Fruit fly (Drosophila melanogaster) whole organism, wandering third instar larva: ENCODE measurements around the gene CG8476.

ENCODE experiments used
- Abd-B ChIP-seq: fragments of >200 bp; optimal IDR thresholded peaks from 2 replicates; lab custom pipeline; 2017; ENCODE audit warnings: missing biosample characterization, missing genetic modification characterization
- CG32264 ChIP-seq: fragments of 200-800 bp; sonication (Bioruptor generic); optimal IDR thresholded peaks from 2 replicates; lab custom pipeline; 2016; ENCODE audit warnings: missing biosample characterization, missing genetic modification characterization
- CrebA ChIP-seq: fragments of 200-800 bp; sonication (Bioruptor generic); optimal IDR thresholded peaks from 2 replicates; lab custom pipeline; 2016; ENCODE audit warnings: missing biosample characterization, mild to moderate bottlenecking, missing genetic modification characterization, borderline replicate concordance
- Dfd ChIP-seq: fragments of >200 bp; optimal IDR thresholded peaks from 2 replicates; lab custom pipeline; 2017; ENCODE audit warnings: missing biosample characterization, missing genetic modification characterization
- Dif ChIP-seq: fragments of 200-275, 200-300 bp; sonication (Bioruptor generic); optimal IDR thresholded peaks from 2 replicates; lab custom pipeline; 2018; ENCODE audit warnings: missing biosample characterization, missing genetic modification characterization; ENCODE audit not compliant: partially characterized antibody
- GATAd ChIP-seq: sonication (Bioruptor generic); optimal IDR thresholded peaks from 2 replicates; lab custom pipeline; 2016; ENCODE audit warnings: missing biosample characterization, missing genetic modification characterization
- HLH106 ChIP-seq: fragments of 200-800 bp; optimal IDR thresholded peaks from 3 replicates; lab custom pipeline; 2019; ENCODE audit warnings: missing biosample characterization, mild to moderate bottlenecking, missing genetic modification characterization, moderate library complexity
- Hr78 ChIP-seq: fragments of >200 bp; optimal IDR thresholded peaks from 2 replicates; lab custom pipeline; 2017; ENCODE audit warnings: missing biosample characterization, missing genetic modification characterization
- Hr83 ChIP-seq: fragments of 200-300 bp; sonication (Bioruptor generic); optimal IDR thresholded peaks from 2 replicates; lab custom pipeline; 2016; ENCODE audit warnings: missing biosample characterization, mild to moderate bottlenecking, missing genetic modification characterization, moderate library complexity; ENCODE audit not compliant: poor library complexity, severe bottlenecking
- Mio ChIP-seq: sonication (Bioruptor generic); optimal IDR thresholded peaks from 2 replicates; lab custom pipeline; 2016; ENCODE audit warnings: missing biosample characterization, missing genetic modification characterization
- Myc ChIP-seq: fragments of >200 bp; optimal IDR thresholded peaks from 2 replicates; lab custom pipeline; 2017
- N ChIP-seq: fragments of >200 bp; optimal IDR thresholded peaks from 2 replicates; lab custom pipeline; 2018; ENCODE audit warnings: missing biosample characterization, missing external identifiers, missing genetic modification characterization
- OdsH ChIP-seq: fragments of 200-800 bp; sonication (Bioruptor generic); optimal IDR thresholded peaks from 2 replicates; lab custom pipeline; 2016; ENCODE audit warnings: missing biosample characterization, mild to moderate bottlenecking, missing genetic modification characterization
- Rel ChIP-seq, 2 experiments: fragments of 200-800 bp; sonication (Bioruptor generic) in 1 of 2; optimal IDR thresholded peaks; 2 replicates in 1 of 2; 3 replicates in 1 of 2; lab custom pipeline; 2016 to 2019; ENCODE audit warnings: mild to moderate bottlenecking in 2 of 2, missing biosample characterization in 2 of 2, missing genetic modification characterization in 2 of 2, moderate library complexity in 1 of 2
- Sp1 ChIP-seq: fragments of 200-800 bp; sonication (Bioruptor generic); optimal IDR thresholded peaks from 3 replicates; lab custom pipeline; 2019; ENCODE audit warnings: missing biosample characterization, mild to moderate bottlenecking, missing genetic modification characterization, moderate library complexity
- Vsx2 ChIP-seq: fragments of 200-300, 225-300 bp; sonication (Bioruptor generic); optimal IDR thresholded peaks from 2 replicates; lab custom pipeline; 2018; ENCODE audit warnings: missing biosample characterization, missing genetic modification characterization; ENCODE audit not compliant: partially characterized antibody
- br ChIP-seq: fragments of 200-800 bp; sonication (Bioruptor generic); optimal IDR thresholded peaks from 2 replicates; lab custom pipeline; 2016; ENCODE audit warnings: missing biosample characterization, missing genetic modification characterization
- brk ChIP-seq: fragments of 200-800 bp; sonication (Bioruptor generic); optimal IDR thresholded peaks from 2 replicates; lab custom pipeline; 2016; ENCODE audit warnings: missing biosample characterization, mild to moderate bottlenecking, missing genetic modification characterization
- dl ChIP-seq, 2 experiments: fragments of 175-275, 200-275 bp in 1 of 2; fragments of 200-275 bp in 1 of 2; sonication (Bioruptor generic); optimal IDR thresholded peaks; lab custom pipeline; 2018; ENCODE audit warnings: mild to moderate bottlenecking in 2 of 2, missing biosample characterization in 2 of 2, missing genetic modification characterization in 2 of 2, moderate library complexity in 2 of 2; ENCODE audit not compliant: partially characterized antibody in 2 of 2, insufficient read depth in 1 of 2
- dsf ChIP-seq: sonication (Bioruptor generic); optimal IDR thresholded peaks from 2 replicates; lab custom pipeline; 2016; ENCODE audit warnings: missing biosample characterization, missing genetic modification characterization, borderline replicate concordance
- ey ChIP-seq: fragments of 200-800 bp; sonication (Bioruptor generic); optimal IDR thresholded peaks from 2 replicates; lab custom pipeline; 2016; ENCODE audit warnings: missing biosample characterization, missing genetic modification characterization
- foxo ChIP-seq, 2 experiments: fragments of 200-800 bp; sonication (Bioruptor generic); optimal IDR thresholded peaks; 2 replicates in 1 of 2; 3 replicates in 1 of 2; lab custom pipeline; 2016 to 2017; ENCODE audit warnings: missing biosample characterization in 2 of 2, missing genetic modification characterization in 2 of 2
- fru ChIP-seq: fragments of 200-800 bp; sonication (Bioruptor generic); optimal IDR thresholded peaks from 3 replicates; lab custom pipeline; 2016; ENCODE audit warnings: missing biosample characterization, mild to moderate bottlenecking, missing genetic modification characterization
- h ChIP-seq: fragments of 200-800 bp; sonication (Bioruptor generic); optimal IDR thresholded peaks from 3 replicates; lab custom pipeline; 2016; ENCODE audit warnings: missing biosample characterization, mild to moderate bottlenecking, missing genetic modification characterization
- pan ChIP-seq: fragments of >200 bp; optimal IDR thresholded peaks from 2 replicates; lab custom pipeline; 2017
- psq ChIP-seq: fragments of 200-800 bp; sonication (Bioruptor generic); optimal IDR thresholded peaks from 3 replicates; lab custom pipeline; 2017; ENCODE audit warnings: missing biosample characterization, mild to moderate bottlenecking, missing genetic modification characterization, moderate library complexity
- rgr ChIP-seq: fragments of 200-800 bp; sonication (Bioruptor generic); optimal IDR thresholded peaks from 3 replicates; lab custom pipeline; 2016; ENCODE audit warnings: missing biosample characterization, mild to moderate bottlenecking, missing genetic modification characterization
- sage ChIP-seq: fragments of 200-800 bp; sonication (Bioruptor generic); optimal IDR thresholded peaks from 2 replicates; lab custom pipeline; 2016; ENCODE audit warnings: missing biosample characterization, mild to moderate bottlenecking, missing genetic modification characterization
- usp ChIP-seq: fragments of >200 bp; optimal IDR thresholded peaks from 2 replicates; lab custom pipeline; 2017; ENCODE audit warnings: missing biosample characterization, missing genetic modification characterization
- woc ChIP-seq: sonication (Bioruptor generic); optimal IDR thresholded peaks from 2 replicates; lab custom pipeline; 2016; ENCODE audit warnings: missing biosample characterization, mild to moderate bottlenecking, missing genetic modification characterization

CG8476 gene

DNA sequence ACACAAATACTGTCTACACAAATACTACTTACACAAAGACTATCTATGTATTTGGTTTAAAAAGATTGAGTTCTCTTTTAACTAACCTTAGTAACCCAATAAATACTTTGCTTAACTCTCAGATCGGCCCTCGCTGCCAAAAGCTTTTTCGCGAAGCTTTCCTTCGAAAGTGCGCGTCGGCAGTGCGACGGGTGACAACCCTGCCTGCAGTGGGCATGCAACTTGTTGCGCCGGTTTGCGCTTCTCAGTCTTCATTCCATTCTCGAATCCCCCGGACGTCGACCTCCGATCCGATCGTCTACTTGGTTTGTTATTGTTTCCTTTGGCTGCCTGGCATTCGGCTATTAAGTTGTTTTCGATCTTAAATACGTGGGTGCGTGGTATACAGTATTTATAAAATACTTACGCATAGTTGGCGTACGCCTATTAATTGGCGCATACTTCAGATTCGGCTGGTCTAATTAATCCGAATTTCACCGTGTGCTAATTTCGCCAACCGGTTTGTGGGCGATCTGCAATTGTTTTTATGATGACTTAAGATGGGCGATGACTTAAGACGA lies 39.8 kb upstream of the CG8476 start, which contains the start of gene CG11686:
TSS of gene CG11686 (plus strand) at position 243 of the 560 bp plus-strand sequence.
- no peak for TF ChIP-seq CrebA (GFP tag; lab: Kevin White, UChicago)
- TF ChIP-seq rgr (GFP tag; lab: Kevin White, UChicago): peak; percentile 53
- peak in 1 of 2 experiments; percentile 14 for TF ChIP-seq foxo (GFP tag; optimal IDR thresholded peaks at IDR 0.05; lab: Kevin White, UChicago)
- peak; percentile 65 for TF ChIP-seq Dif (GFP tag; lab: Kevin White, UChicago)
- no peak for TF ChIP-seq Myc (lab: Kevin White, UChicago)
- no peak for TF ChIP-seq OdsH
- no peak for TF ChIP-seq CG32264 (GFP tag; lab: Kevin White, UChicago)
- peak; percentile 28 for TF ChIP-seq HLH106 (tag; lab: Kevin White, UChicago)
- peak; percentile 6 for TF ChIP-seq fru (GFP tag; lab: Kevin White, UChicago)
- no peak for TF ChIP-seq ey (GFP tag; lab: Kevin White, UChicago)
- no peak for TF ChIP-seq Dfd
- no peak for TF ChIP-seq sage (GFP tag; lab: Kevin White, UChicago)
- no peak for TF ChIP-seq GATAd (GFP tag; lab: Kevin White, UChicago)
- no peak for TF ChIP-seq Vsx2 (GFP tag; lab: Kevin White, UChicago)
- no peak for TF ChIP-seq psq
- no peak for TF ChIP-seq usp
- TF ChIP-seq woc (GFP tag; lab: Kevin White, UChicago): peak; percentile 77
- TF ChIP-seq Hr83 (GFP tag; lab: Kevin White, UChicago): peak; percentile 55
- TF ChIP-seq h (GFP tag; lab: Kevin White, UChicago): peak; percentile 39
- TF ChIP-seq Rel (GFP tag; optimal IDR thresholded peaks at IDR 0.05; lab: Kevin White, UChicago): no peak
- TF ChIP-seq Rel (tag; optimal IDR thresholded peaks at IDR 0.05; lab: Kevin White, UChicago): peak; percentile 58
- no peak for TF ChIP-seq dsf

DNA sequence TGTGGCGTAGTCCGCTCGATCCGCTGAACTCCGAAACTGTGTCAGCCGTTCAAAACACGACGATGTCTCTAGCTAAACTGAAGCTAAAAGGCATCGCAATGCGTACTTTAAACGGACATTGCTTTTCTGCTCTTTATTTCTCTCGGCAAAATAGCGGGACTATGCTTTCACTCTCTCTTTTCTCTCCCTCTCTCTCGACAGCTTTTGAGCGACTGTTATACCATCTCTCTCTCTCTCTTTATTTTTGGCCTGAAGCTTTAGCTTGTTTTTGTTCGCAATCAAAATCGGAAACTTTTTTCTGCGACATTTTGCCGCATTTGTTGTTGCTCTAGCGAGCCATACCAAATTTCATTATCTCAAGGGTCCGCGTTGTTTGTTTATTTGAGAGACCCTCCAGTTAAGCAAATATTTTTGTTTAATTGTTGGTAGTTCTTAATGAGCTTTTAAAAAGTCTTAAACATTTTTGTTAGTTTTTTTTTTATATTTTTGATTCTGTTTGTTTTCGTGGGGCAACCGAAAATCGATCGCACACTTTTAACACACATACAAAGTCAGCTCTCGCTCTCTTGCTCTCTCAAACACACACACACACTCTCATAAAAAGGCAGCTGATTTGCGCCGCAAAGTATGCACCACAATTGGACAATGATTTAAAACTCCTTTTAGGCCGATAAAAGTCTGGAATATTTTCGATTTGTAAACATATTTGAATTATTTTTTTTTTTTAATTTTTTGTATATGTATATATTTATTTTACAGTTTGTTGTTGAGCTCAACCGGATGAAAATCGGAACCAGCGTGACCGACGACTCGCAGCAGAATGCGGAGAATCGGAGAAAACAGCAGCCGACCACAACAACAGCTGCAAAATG lies 38.6 kb upstream of the CG8476 start, which contains the start of gene Ace:
TSS of gene Ace (minus strand) at position 822 of the 872 bp plus-strand sequence.
- TF ChIP-seq sage (GFP tag; lab: Kevin White, UChicago) (no peak), dsf (no peak), Myc (lab: Kevin White, UChicago) (no peak), fru (GFP tag; lab: Kevin White, UChicago) (no peak), br (GFP tag; lab: Kevin White, UChicago) (no peak), dl (GFP tag; optimal IDR thresholded peaks at IDR 0.05; lab: Kevin White, UChicago; ENCODE audit: insufficient read depth in 1 of 2, partially characterized antibody in 2 of 2) (peak; percentile 43 to 46), brk (GFP tag; lab: Kevin White, UChicago) (no peak), Sp1 (no peak), usp (no peak), Dif (GFP tag; lab: Kevin White, UChicago) (peak; percentile 78), Abd-B (GFP tag; lab: Kevin White, UChicago) (no peak), Rel (GFP tag; optimal IDR thresholded peaks at IDR 0.05; lab: Kevin White, UChicago) (no peak), Rel (tag; optimal IDR thresholded peaks at IDR 0.05; lab: Kevin White, UChicago) (no peak), N (GFP tag; lab: Kevin White, UChicago) (peak; percentile 36), pan (lab: Kevin White, UChicago) (no peak), CrebA (GFP tag; lab: Kevin White, UChicago) (no peak), GATAd (GFP tag; lab: Kevin White, UChicago) (no peak), Hr78 (GFP tag; lab: Kevin White, UChicago) (no peak)

DNA sequence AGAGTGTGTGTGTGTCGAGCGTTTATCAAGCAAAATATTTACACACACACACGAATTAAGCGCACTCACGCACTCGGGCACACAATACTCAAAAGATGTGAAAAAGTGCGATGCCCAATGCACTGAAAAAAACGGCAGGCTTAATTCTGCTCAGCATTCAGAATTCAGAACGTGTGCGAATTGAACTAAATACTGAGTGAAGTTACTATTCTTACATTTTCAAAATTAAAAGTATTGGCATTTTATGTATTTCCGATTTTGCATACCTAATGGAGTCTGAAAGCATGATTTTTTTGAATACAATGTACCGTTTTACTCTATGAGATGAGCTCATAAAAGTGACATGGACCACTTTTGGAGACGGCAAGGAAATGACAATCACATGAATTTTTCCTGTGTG lies 36.7 kb upstream of the CG8476 start:
- TF ChIP-seq sage (GFP tag; lab: Kevin White, UChicago) (no peak), brk (GFP tag; lab: Kevin White, UChicago) (no peak), CrebA (GFP tag; lab: Kevin White, UChicago) (no peak), dsf (no peak), woc (GFP tag; lab: Kevin White, UChicago) (no peak), rgr (GFP tag; lab: Kevin White, UChicago) (no peak), br (GFP tag; lab: Kevin White, UChicago) (no peak), Mio (no peak), Hr83 (GFP tag; lab: Kevin White, UChicago) (no peak), Rel (GFP tag; optimal IDR thresholded peaks at IDR 0.05; lab: Kevin White, UChicago) (no peak), Rel (tag; optimal IDR thresholded peaks at IDR 0.05; lab: Kevin White, UChicago) (no peak), Myc (lab: Kevin White, UChicago) (no peak), CG32264 (GFP tag; lab: Kevin White, UChicago) (no peak), Dif (GFP tag; lab: Kevin White, UChicago) (no peak), psq (no peak)
- TF ChIP-seq, all 38 proteins: peak for 0
